Fruit fly (Drosophila melanogaster) whole organism, embryonic: ENCODE results near the gene CG10874.
A peak's percentile ranks its signal among the peaks of the same experiment; 100 is the strongest.

Experiments used
- Blimp-1 ChIP-seq: fragments of 200-800 bp; sonication (Bioruptor generic); optimal IDR thresholded peaks from 3 replicates; lab custom pipeline; 2018; ENCODE audit warnings: missing biosample characterization, missing genetic modification characterization, mild to moderate bottlenecking, moderate library complexity, missing genetic modification reagents
- C15 ChIP-seq: fragments of 200-800 bp; sonication (Bioruptor generic); IDR thresholded peaks from 3 replicates; pipeline ENCODE4 v1.3.6; 2022; ENCODE audit warnings: missing biosample characterization, missing genetic modification characterization
- CG10147 ChIP-seq: fragments of 200-800 bp; sonication (Bioruptor generic); optimal IDR thresholded peaks from 2 replicates; lab custom pipeline; 2019; ENCODE audit warnings: missing biosample characterization, mild to moderate bottlenecking, missing genetic modification characterization, moderate library complexity
- CG10565 ChIP-seq: fragments of 200-800 bp; sonication (Bioruptor generic); optimal IDR thresholded peaks from 3 replicates; lab custom pipeline; 2016; ENCODE audit warnings: missing biosample characterization, mild to moderate bottlenecking, missing genetic modification characterization
- CG10979 ChIP-seq: fragments of 200-800 bp; sonication (Bioruptor generic); optimal IDR thresholded peaks from 2 replicates; lab custom pipeline; 2018; ENCODE audit warnings: missing biosample characterization, mild to moderate bottlenecking, missing genetic modification characterization, moderate library complexity
- CG12104 ChIP-seq: fragments of 200-800 bp; sonication (Bioruptor generic); optimal IDR thresholded peaks from 3 replicates; lab custom pipeline; 2016; ENCODE audit warnings: missing biosample characterization, missing genetic modification characterization
- CG1233 ChIP-seq: fragments of 200-800 bp; sonication (Bioruptor generic); optimal IDR thresholded peaks from 4 replicates; lab custom pipeline; 2018; ENCODE audit warnings: missing biosample characterization, mild to moderate bottlenecking, missing genetic modification characterization
- CG13123 ChIP-seq: fragments of 200-800 bp; sonication (Bioruptor generic); optimal IDR thresholded peaks from 2 replicates; lab custom pipeline; 2016; ENCODE audit warnings: missing biosample characterization, missing genetic modification characterization
- CG13287 ChIP-seq: fragments of 200-800 bp; sonication (Bioruptor generic); IDR thresholded peaks from 2 replicates; pipeline ENCODE4 v1.3.6; 2022; ENCODE audit warnings: missing biosample characterization, missing genetic modification characterization; ENCODE audit not compliant: partially characterized antibody
- CG14050 ChIP-seq: fragments of 200-800 bp; sonication (Bioruptor generic); IDR thresholded peaks from 3 replicates; pipeline ENCODE4 v1.3.6; 2022; ENCODE audit warnings: missing biosample characterization, missing genetic modification characterization
- CG14667 ChIP-seq: fragments of 200-800 bp; sonication (Bioruptor generic); IDR thresholded peaks from 2 replicates; pipeline ENCODE4 v1.3.6; 2022; ENCODE audit warnings: missing biosample characterization, missing genetic modification characterization
- CG14710 ChIP-seq: fragments of 200-800 bp; sonication (Bioruptor generic); optimal IDR thresholded peaks from 3 replicates; lab custom pipeline; 2019; ENCODE audit warnings: missing biosample characterization, mild to moderate bottlenecking, missing genetic modification characterization, moderate library complexity
- CG1529 ChIP-seq: fragments of 200-800 bp; sonication (Bioruptor generic); optimal IDR thresholded peaks from 3 replicates; lab custom pipeline; 2018; ENCODE audit warnings: missing biosample characterization, missing genetic modification characterization
- CG15601 ChIP-seq: fragments of 200-800 bp; sonication (Bioruptor generic); optimal IDR thresholded peaks from 3 replicates; lab custom pipeline; 2019; ENCODE audit warnings: missing biosample characterization, mild to moderate bottlenecking, missing genetic modification characterization, moderate library complexity
- CG17186 ChIP-seq: fragments of 200-800 bp; sonication (Bioruptor generic); optimal IDR thresholded peaks from 3 replicates; lab custom pipeline; 2017; ENCODE audit warnings: missing biosample characterization, missing genetic modification reagents, missing genetic modification characterization
- CG2120 ChIP-seq: fragments of 200-800 bp; sonication (Bioruptor generic); optimal IDR thresholded peaks from 3 replicates; lab custom pipeline; 2016; ENCODE audit warnings: missing biosample characterization, missing genetic modification characterization
- CG2875 ChIP-seq: fragments of 200-800 bp; sonication (Bioruptor generic); optimal IDR thresholded peaks from 2 replicates; lab custom pipeline; 2017; ENCODE audit warnings: missing biosample characterization, mild to moderate bottlenecking, missing genetic modification characterization, missing genetic modification reagents
- CG42726 ChIP-seq: fragments of 200-800 bp; sonication (Bioruptor generic); IDR thresholded peaks from 2 replicates; pipeline ENCODE4 v1.3.6; 2022; ENCODE audit warnings: missing biosample characterization, missing genetic modification characterization; ENCODE audit not compliant: partially characterized antibody
- CG4424 ChIP-seq: fragments of 200-800 bp; sonication (Bioruptor generic); optimal IDR thresholded peaks from 3 replicates; lab custom pipeline; 2016; ENCODE audit warnings: missing biosample characterization, missing genetic modification characterization
- CG4820 ChIP-seq: fragments of 200-800 bp; sonication (Bioruptor generic); optimal IDR thresholded peaks from 3 replicates; lab custom pipeline; 2016; ENCODE audit warnings: missing biosample characterization, missing genetic modification characterization
- CG5953 ChIP-seq: fragments of 200-800 bp; sonication (Bioruptor generic); IDR thresholded peaks from 2 replicates; pipeline ENCODE4 v1.3.6; 2022; ENCODE audit warnings: missing biosample characterization, missing genetic modification characterization
- CG7271 ChIP-seq: fragments of 200-800 bp; sonication (Bioruptor generic); optimal IDR thresholded peaks from 2 replicates; lab custom pipeline; 2018; ENCODE audit warnings: missing biosample characterization, mild to moderate bottlenecking, missing genetic modification characterization, moderate library complexity
- CG7928 ChIP-seq: fragments of 200-800 bp; sonication (Bioruptor generic); optimal IDR thresholded peaks from 2 replicates; lab custom pipeline; 2017; ENCODE audit warnings: missing biosample characterization, mild to moderate bottlenecking, missing genetic modification characterization
- CG8281 ChIP-seq: fragments of 200-800 bp; sonication (Bioruptor generic); optimal IDR thresholded peaks from 2 replicates; lab custom pipeline; 2018; ENCODE audit warnings: missing biosample characterization, mild to moderate bottlenecking, missing genetic modification characterization, moderate library complexity
- Dip2 ChIP-seq: fragments of 200-800 bp; sonication (Bioruptor generic); IDR thresholded peaks from 2 replicates; pipeline ENCODE4 v1.3.6; 2022; ENCODE audit warnings: missing biosample characterization, missing genetic modification characterization
- Dref ChIP-seq: fragments of 200-800 bp; sonication (Bioruptor generic); IDR thresholded peaks from 2 replicates; pipeline ENCODE4 v1.3.6; 2022; ENCODE audit warnings: missing biosample characterization, missing genetic modification characterization
- H15 ChIP-seq: fragments of 200-800 bp; sonication (Bioruptor generic); IDR thresholded peaks from 3 replicates; pipeline ENCODE4 v1.3.6; 2022; ENCODE audit warnings: missing biosample characterization, missing genetic modification characterization
- Hey ChIP-seq: fragments of 200-800 bp; sonication (Bioruptor generic); optimal IDR thresholded peaks from 3 replicates; lab custom pipeline; 2018; ENCODE audit warnings: missing biosample characterization, mild to moderate bottlenecking, missing genetic modification characterization
- Hr39 ChIP-seq: fragments of >200 bp; optimal IDR thresholded peaks from 2 replicates; lab custom pipeline; 2017
- Meics ChIP-seq: fragments of 200-800 bp; sonication (Bioruptor generic); optimal IDR thresholded peaks from 2 replicates; lab custom pipeline; 2017; ENCODE audit warnings: missing biosample characterization, mild to moderate bottlenecking, missing genetic modification characterization
- NFAT ChIP-seq: fragments of 200-800 bp; sonication (Bioruptor generic); IDR thresholded peaks from 2 replicates; pipeline ENCODE4 v1.3.6; 2022; ENCODE audit warnings: missing biosample characterization, missing genetic modification characterization
- Nf-YA ChIP-seq: fragments of 200-800 bp; sonication (Bioruptor generic); IDR thresholded peaks from 2 replicates; pipeline ENCODE4 v1.3.6; 2022; ENCODE audit warnings: missing biosample characterization, missing genetic modification characterization
- Nf-YB ChIP-seq: fragments of 200-800 bp; sonication (Bioruptor generic); optimal IDR thresholded peaks from 3 replicates; lab custom pipeline; 2019; ENCODE audit warnings: missing biosample characterization, mild to moderate bottlenecking, missing genetic modification characterization, moderate library complexity
- Sin3A ChIP-seq: fragments of >200 bp; optimal IDR thresholded peaks from 2 replicates; lab custom pipeline; 2018
- Spps ChIP-seq: fragments of 200-800 bp; sonication (Bioruptor generic); optimal IDR thresholded peaks from 2 replicates; lab custom pipeline; 2018; ENCODE audit warnings: missing biosample characterization, mild to moderate bottlenecking, missing genetic modification characterization
- ac ChIP-seq: fragments of 200-800 bp; sonication (Bioruptor generic); optimal IDR thresholded peaks from 3 replicates; lab custom pipeline; 2017; ENCODE audit warnings: missing biosample characterization, mild to moderate bottlenecking, missing genetic modification characterization
- aop ChIP-seq: fragments of 200-800 bp; sonication (Bioruptor generic); IDR thresholded peaks from 2 replicates; pipeline ENCODE4 v1.3.6; 2022; ENCODE audit warnings: missing biosample characterization, missing genetic modification characterization
- btn ChIP-seq: fragments of 200-800 bp; sonication (Bioruptor generic); optimal IDR thresholded peaks from 2 replicates; lab custom pipeline; 2016; ENCODE audit warnings: missing biosample characterization, missing genetic modification characterization
- da ChIP-seq: fragments of 200-800 bp; sonication (Bioruptor generic); optimal IDR thresholded peaks from 2 replicates; lab custom pipeline; 2016; ENCODE audit warnings: missing biosample characterization, missing genetic modification characterization
- jigr1 ChIP-seq: fragments of 200-800 bp; sonication (Bioruptor generic); IDR thresholded peaks from 3 replicates; pipeline ENCODE4 v1.3.6; 2022; ENCODE audit warnings: missing biosample characterization, missing genetic modification characterization
- nerfin-1 ChIP-seq: fragments of 200-800 bp; sonication (Bioruptor generic); optimal IDR thresholded peaks from 3 replicates; lab custom pipeline; 2019; ENCODE audit warnings: missing biosample characterization, mild to moderate bottlenecking, missing genetic modification characterization, moderate library complexity
- ranshi ChIP-seq: fragments of 200-800 bp; sonication (Bioruptor generic); IDR thresholded peaks from 2 replicates; pipeline ENCODE4 v1.3.6; 2022; ENCODE audit warnings: missing biosample characterization, missing genetic modification characterization
- rib ChIP-seq: fragments of 200-800 bp; sonication (Bioruptor generic); IDR thresholded peaks from 2 replicates; pipeline ENCODE4 v1.3.6; 2022; ENCODE audit warnings: missing biosample characterization, missing genetic modification characterization
- ro ChIP-seq: fragments of 200-800 bp; sonication (Bioruptor generic); IDR thresholded peaks from 2 replicates; pipeline ENCODE4 v1.3.6; 2022; ENCODE audit warnings: missing biosample characterization, missing genetic modification characterization
- row ChIP-seq: fragments of 200-800 bp; sonication (Bioruptor generic); IDR thresholded peaks from 3 replicates; pipeline ENCODE4 v1.3.6; 2022; ENCODE audit warnings: missing biosample characterization, missing genetic modification characterization
- sens ChIP-seq: fragments of 200-800 bp; sonication (Bioruptor generic); peaks from one replicate; lab custom pipeline; 2016; ENCODE audit warnings: missing biosample characterization, missing genetic modification characterization
- sna ChIP-seq: fragments of 200-800 bp; sonication (Bioruptor generic); IDR thresholded peaks from 2 replicates; pipeline ENCODE4 v1.3.6; 2022; ENCODE audit warnings: missing biosample characterization, missing genetic modification characterization; ENCODE audit not compliant: partially characterized antibody
- tio ChIP-seq: fragments of 200-800 bp; sonication (Bioruptor generic); optimal IDR thresholded peaks from 2 replicates; lab custom pipeline; 2017; ENCODE audit warnings: missing biosample characterization, missing genetic modification characterization, inconsistent platforms
- trh ChIP-seq: fragments of 200-800 bp; sonication (Bioruptor generic); optimal IDR thresholded peaks from 2 replicates; lab custom pipeline; 2016; ENCODE audit warnings: missing biosample characterization, missing genetic modification characterization
- wdn ChIP-seq: fragments of 200-800 bp; sonication (Bioruptor generic); IDR thresholded peaks from 2 replicates; pipeline ENCODE4 v1.3.6; 2022; ENCODE audit warnings: missing biosample characterization, missing genetic modification characterization
- zen ChIP-seq: fragments of 200-800 bp; sonication (Bioruptor generic); optimal IDR thresholded peaks from 3 replicates; lab custom pipeline; 2018; ENCODE audit warnings: missing biosample characterization, mild to moderate bottlenecking, missing genetic modification characterization, moderate library complexity

Gene CG10874

DNA sequence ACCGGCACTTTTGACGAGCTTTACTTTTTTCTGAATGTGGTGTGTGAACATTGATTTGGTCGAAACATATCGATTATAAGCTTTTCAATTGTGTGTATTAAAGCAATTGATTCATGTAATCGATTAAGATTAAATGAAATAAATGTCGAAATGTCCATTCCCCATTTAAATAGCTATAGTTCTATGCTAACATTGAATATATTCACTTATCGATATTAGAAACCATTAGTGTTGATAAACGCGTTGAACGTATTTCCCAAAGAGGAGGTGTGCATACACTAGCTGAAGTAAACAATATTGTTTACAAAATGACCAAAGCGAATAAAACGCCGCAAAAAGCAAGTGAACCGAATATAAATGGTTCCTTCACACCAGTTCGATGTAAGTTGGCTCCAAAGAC lies 21.8 kb upstream of the CG10874 start, which contains the start of the genes Uch and CG34174 (continued):
- no peak for TF ChIP-seq CG5953
- no peak for TF ChIP-seq CG14667 (GFP tag; lab: Robert Waterston, UW)
- no peak for TF ChIP-seq CG12104 (GFP tag; lab: Kevin White, UChicago)
- TF ChIP-seq rib (GFP tag; lab: Robert Waterston, UW) = no peak
- TF ChIP-seq Hr39 (lab: Kevin White, UChicago) = no peak
- peak; percentile 9 for TF ChIP-seq CG1233 (GFP tag; lab: Kevin White, UChicago)
- no peak for TF ChIP-seq ranshi (GFP tag; lab: Robert Waterston, UW)
- no peak for TF ChIP-seq CG2875
- TF ChIP-seq da (GFP tag; lab: Kevin White, UChicago) = no peak
- peak; percentile 42 for TF ChIP-seq CG15601 (tag; lab: Kevin White, UChicago)
- TF ChIP-seq zen (tag; lab: Kevin White, UChicago) = peak; percentile 46
- no peak for TF ChIP-seq tio
- no peak for TF ChIP-seq CG14050 (GFP tag; lab: Robert Waterston, UW)
- TF ChIP-seq trh (GFP tag; lab: Kevin White, UChicago) = no peak
- TF ChIP-seq jigr1 (GFP tag; lab: Robert Waterston, UW) = no peak
- TF ChIP-seq ac (GFP tag; lab: Kevin White, UChicago) = no peak
- TF ChIP-seq btn (GFP tag; lab: Kevin White, UChicago) = no peak
- TF ChIP-seq sna = peak; percentile 79
- peak; percentile 5 for TF ChIP-seq CG2120
- TF ChIP-seq CG1529 = no peak
- peak; percentile 100 for TF ChIP-seq CG14710
- TF ChIP-seq CG10565 = no peak
- TF ChIP-seq CG10979 (tag; lab: Kevin White, UChicago) = peak; percentile 10
- no peak for TF ChIP-seq ro (GFP tag; lab: Robert Waterston, UW)
- no peak for TF ChIP-seq Meics (GFP tag; lab: Kevin White, UChicago)
- TF ChIP-seq Hey (tag; lab: Kevin White, UChicago) = no peak
- TF ChIP-seq sens (GFP tag; lab: Kevin White, UChicago) = peak; percentile 81
- TF ChIP-seq Blimp-1 = no peak
- TF ChIP-seq CG7928 = no peak
- no peak for TF ChIP-seq aop (GFP tag; lab: Robert Waterston, UW)
- TF ChIP-seq CG42726 = no peak
- TF ChIP-seq CG4820 (GFP tag; lab: Kevin White, UChicago) = no peak
- TF ChIP-seq CG13287 = peak; percentile 87
- peak; percentile 43 for TF ChIP-seq Sin3A (lab: Kevin White, UChicago)
- peak; percentile 60 for TF ChIP-seq Dref
- no peak for TF ChIP-seq Nf-YA
- TF ChIP-seq H15 (GFP tag; lab: Robert Waterston, UW) = no peak
- peak; percentile 45 for TF ChIP-seq CG10147 (GFP tag; lab: Kevin White, UChicago)
- peak; percentile 24 for TF ChIP-seq nerfin-1
- no peak for TF ChIP-seq Dip2 (GFP tag; lab: Robert Waterston, UW)
- TF ChIP-seq CG13123 (GFP tag; lab: Kevin White, UChicago) = no peak
- TF ChIP-seq wdn (GFP tag; lab: Robert Waterston, UW) = no peak
- TF ChIP-seq row (GFP tag; lab: Robert Waterston, UW) = 0 out of 3 replicates have a peak, but pooled peaks have one; percentile 14
- no peak for TF ChIP-seq CG4424
- TF ChIP-seq NFAT = no peak
- TF ChIP-seq Nf-YB = no peak
- TF ChIP-seq C15 = no peak
- TF ChIP-seq CG7271 (tag; lab: Kevin White, UChicago) = no peak
- peak; percentile 24 for TF ChIP-seq CG17186 (GFP tag; lab: Kevin White, UChicago)
- no peak for TF ChIP-seq Spps
- TF ChIP-seq CG8281 = no peak
